Worm (Caenorhabditis elegans): Measurements from ENCODE around the gene sams-1.

- TF ChIP-seq nhr-237 (tag; optimal IDR thresholded peaks at IDR 0.05) (no peak), ama-1 (optimal IDR thresholded peaks at IDR 0.05) (no peak), snpc-4 (tag; optimal IDR thresholded peaks at IDR 0.05) (no peak), rnt-1 (tag; optimal IDR thresholded peaks at IDR 0.05) (peak; percentile 64), elt-3 (tag; optimal IDR thresholded peaks at IDR 0.05) (peak in 1 of 6 experiments; percentile 64), unc-86 (tag; optimal IDR thresholded peaks at IDR 0.05) (peak; percentile 33), lin-14 (GFP tag; optimal IDR thresholded peaks at IDR 0.05) (peak; percentile 75)
Observed at ce11 chrX:11946788-11947463, 18.8 kb upstream of the sams-1 start, which contains the start of gene nfya-1.

All from whole organism, L1 larva.